Fruit fly (Drosophila melanogaster): ENCODE results near the gene Nop56.

The Nop56 gene

DNA sequence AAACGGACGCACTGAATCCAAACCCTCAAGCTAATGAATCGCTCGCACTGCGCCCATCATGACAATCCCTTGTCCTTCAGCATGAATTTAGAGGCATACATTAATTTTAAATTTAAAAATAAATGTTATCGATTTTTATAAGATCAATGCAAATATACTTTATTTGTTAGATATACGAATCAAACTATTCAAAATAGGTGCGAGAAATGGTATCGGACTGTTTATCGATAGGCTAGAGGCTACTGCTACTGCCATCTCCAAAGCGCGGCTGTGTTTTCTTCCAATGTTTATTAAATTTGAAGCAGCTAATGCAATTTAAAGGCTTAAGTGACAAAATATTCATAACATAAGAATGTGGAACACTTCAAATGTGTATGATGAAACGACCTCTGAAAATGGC lies 39.8 kb downstream of the Nop56 start, which contains the start of gene CG43342 (continued):
- TF ChIP-seq Mad (GFP tag; optimal IDR thresholded peaks at IDR 0.05) (no peak), crp (GFP tag; optimal IDR thresholded peaks at IDR 0.05) (peak in 1 of 2 experiments; percentile 72), CG16813 (GFP tag; IDR thresholded peaks at IDR 0.05; ENCODE audit: partially characterized antibody) (peak; percentile 75), CG4404 (GFP tag; IDR thresholded peaks at IDR 0.05) (no peak), Ssrp (tag; optimal IDR thresholded peaks at IDR 0.05) (no peak), hbn (GFP tag; IDR thresholded peaks at IDR 0.05; ENCODE audit: partially characterized antibody) (peak; percentile 63), CG10267 (tag; optimal IDR thresholded peaks at IDR 0.05) (peak; percentile 6), CG4282 (GFP tag; optimal IDR thresholded peaks at IDR 0.05) (no peak), CG9727 (GFP tag; optimal IDR thresholded peaks at IDR 0.05) (no peak), bbx (GFP tag; IDR thresholded peaks at IDR 0.05; ENCODE audit: partially characterized antibody) (peak; percentile 84), insv (GFP tag; optimal IDR thresholded peaks at IDR 0.05) (no peak), Oli (tag; optimal IDR thresholded peaks at IDR 0.05) (no peak), ewg (GFP tag; optimal IDR thresholded peaks at IDR 0.05) (no peak), CG2712 (tag; optimal IDR thresholded peaks at IDR 0.05) (peak; percentile 46), prd (optimal IDR thresholded peaks at IDR 0.05) (no peak), prd (GFP tag; IDR thresholded peaks at IDR 0.05) (no peak), Fer3 (tag; optimal IDR thresholded peaks at IDR 0.05) (no peak), Sry-δ (GFP tag; optimal IDR thresholded peaks at IDR 0.05) (peak; percentile 82), MBD-R2 (GFP tag; IDR thresholded peaks at IDR 0.05) (peak; percentile 59), vnd (GFP tag; IDR thresholded peaks at IDR 0.05; ENCODE audit: partially characterized antibody) (peak; percentile 80), ato (GFP tag; IDR thresholded peaks at IDR 0.05; ENCODE audit: partially characterized antibody) (peak; percentile 81), aop (GFP tag; IDR thresholded peaks at IDR 0.05) (no peak), Neu2 (GFP tag; optimal IDR thresholded peaks at IDR 0.05; ENCODE audit: borderline replicate concordance) (no peak), sna (GFP tag; IDR thresholded peaks at IDR 0.05; ENCODE audit: partially characterized antibody) (peak; percentile 81), CG12942 (GFP tag; optimal IDR thresholded peaks at IDR 0.05) (no peak), HLH54F (GFP tag; optimal IDR thresholded peaks at IDR 0.05) (no peak), wor (GFP tag; IDR thresholded peaks at IDR 0.05) (no peak), CG1832 (GFP tag; optimal IDR thresholded peaks at IDR 0.05) (no peak), CG12219 (GFP tag; optimal IDR thresholded peaks at IDR 0.05) (no peak)

DNA sequence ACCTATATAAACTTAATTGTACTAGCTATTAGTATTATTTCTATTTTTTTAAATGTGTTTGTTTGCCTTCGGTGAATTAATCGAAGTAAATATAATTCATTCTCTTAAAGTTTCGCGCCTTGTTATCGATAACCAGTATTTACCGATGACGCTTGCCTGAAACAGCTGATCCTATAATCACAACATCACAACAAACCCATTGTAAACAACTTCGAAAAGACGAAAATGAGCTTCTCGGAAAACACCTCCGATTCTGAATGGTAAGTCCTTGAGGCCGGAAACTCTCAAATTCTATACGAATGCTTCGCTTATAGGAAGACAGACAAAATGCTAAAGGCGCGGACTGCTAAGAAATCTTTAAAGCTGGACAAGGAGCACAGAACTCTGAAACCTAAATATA lies 40.9 kb downstream of the Nop56 start, which contains the start of gene CG34149:
Gene CG34149 (plus strand): TSS at position 187 of the 400 bp plus-strand sequence.
- TF ChIP-seq Oaz (GFP tag; IDR thresholded peaks at IDR 0.05) (no peak), CG12942 (GFP tag; optimal IDR thresholded peaks at IDR 0.05) (no peak), abd-A (tag; optimal IDR thresholded peaks at IDR 0.05) (no peak), bsh (GFP tag; optimal IDR thresholded peaks at IDR 0.05) (no peak), otp (GFP tag; IDR thresholded peaks at IDR 0.05) (no peak), CG7357 (GFP tag; IDR thresholded peaks at IDR 0.05) (no peak), CG11398 (GFP tag; optimal IDR thresholded peaks at IDR 0.05) (no peak), CG12219 (GFP tag; optimal IDR thresholded peaks at IDR 0.05) (no peak), eyg (GFP tag; optimal IDR thresholded peaks at IDR 0.05) (no peak), CG17568 (GFP tag; optimal IDR thresholded peaks at IDR 0.05) (no peak), Aef1 (GFP tag; IDR thresholded peaks at IDR 0.05) (no peak), Hr39 (optimal IDR thresholded peaks at IDR 0.05) (no peak), BEAF-32 (GFP tag; optimal IDR thresholded peaks at IDR 0.05) (peak; percentile 31), Stat92E (GFP tag; optimal IDR thresholded peaks at IDR 0.05) (no peak), Dek (tag; optimal IDR thresholded peaks at IDR 0.05) (no peak), sc (optimal IDR thresholded peaks at IDR 0.05) (no peak), sc (GFP tag; optimal IDR thresholded peaks at IDR 0.05) (no peak), CG34376 (GFP tag; optimal IDR thresholded peaks at IDR 0.05) (no peak), CG6791 (GFP tag; IDR thresholded peaks at IDR 0.05; ENCODE audit: partially characterized antibody) (peak; percentile 23; the same call in 1 of the 3 replicates), Dp (GFP tag; optimal IDR thresholded peaks at IDR 0.05) (peak; percentile 79), pfk (GFP tag; optimal IDR thresholded peaks at IDR 0.05) (no peak), sob (GFP tag; IDR thresholded peaks at IDR 0.05) (no peak), CG2116 (GFP tag; optimal IDR thresholded peaks at IDR 0.05) (peak; percentile 18), al (GFP tag; IDR thresholded peaks at IDR 0.05) (no peak)

All from whole organism, embryonic.